Worm (Caenorhabditis elegans) whole organism, L2 larva: ENCODE data around the gene T21H3.5.
"Not testable (repeated sequence)": the region's sequence is repeated elsewhere in the genome, so short reads cannot be mapped to it uniquely, and the experiment has no call there.

Source experiments
- C34F6.9 ChIP-seq: fragments of 150-350 bp; optimal IDR thresholded peaks from 2 replicates; lab custom pipeline; 2014; ENCODE audit warnings: missing biosample characterization, missing genetic modification characterization
- F13H6.1 ChIP-seq: sonication (generic microtip); optimal IDR thresholded peaks from 2 replicates; lab custom pipeline; 2016; ENCODE audit warnings: missing genetic modification characterization, missing compliant biosample characterization
- R02D3.7 ChIP-seq: fragments of 150-350 bp; optimal IDR thresholded peaks from 2 replicates; lab custom pipeline; 2014; ENCODE audit warnings: missing biosample characterization, missing genetic modification characterization
- ZK546.5 ChIP-seq: sonication (generic microtip); optimal IDR thresholded peaks from 2 replicates; lab custom pipeline; 2017; ENCODE audit warnings: missing biosample characterization, missing genetic modification characterization
- blmp-1 ChIP-seq: sonication (generic microtip); optimal IDR thresholded peaks from 2 replicates; lab custom pipeline; 2017; ENCODE audit warnings: missing genetic modification characterization, mild to moderate bottlenecking, missing compliant biosample characterization, antibody characterized with exemption, moderate library complexity; ENCODE audit not compliant: insufficient read depth
- ceh-82 ChIP-seq: fragments of 150-350 bp; optimal IDR thresholded peaks from 2 replicates; lab custom pipeline; 2014; ENCODE audit warnings: missing biosample characterization, missing genetic modification characterization
- crh-2 ChIP-seq: sonication (generic microtip); optimal IDR thresholded peaks from 2 replicates; lab custom pipeline; 2017; ENCODE audit warnings: missing biosample characterization, missing genetic modification characterization
- egl-27 ChIP-seq: sonication (generic microtip); optimal IDR thresholded peaks from 3 replicates; lab custom pipeline; 2017; ENCODE audit warnings: missing biosample characterization, missing genetic modification reagents, missing genetic modification characterization
- elt-3 ChIP-seq: sonication (generic microtip); optimal IDR thresholded peaks from 2 replicates; lab custom pipeline; 2017; ENCODE audit warnings: missing biosample characterization, missing genetic modification characterization
- fos-1 ChIP-seq: fragments of 150-350 bp; optimal IDR thresholded peaks from 2 replicates; lab custom pipeline; 2014; ENCODE audit warnings: missing biosample characterization, missing genetic modification characterization
- gmeb-1 ChIP-seq: fragments of 150-350 bp; optimal IDR thresholded peaks from 2 replicates; lab custom pipeline; 2014; ENCODE audit warnings: missing biosample characterization, missing genetic modification characterization
- lin-11 ChIP-seq: fragments of 150-350 bp; sonication (generic microtip); optimal IDR thresholded peaks from 2 replicates; lab custom pipeline; 2014; ENCODE audit warnings: missing biosample characterization, missing genetic modification characterization, inconsistent platforms, mixed read lengths
- lin-13 ChIP-seq: fragments of 150-350 bp; optimal IDR thresholded peaks from 2 replicates; lab custom pipeline; 2014; ENCODE audit warnings: missing biosample characterization, missing genetic modification reagents, missing genetic modification characterization
- lsy-2 ChIP-seq, 2 experiments: fragments of 150-350 bp in 1 of 2; sonication (generic microtip) in 1 of 2; optimal IDR thresholded peaks; 2 replicates each; lab custom pipeline; 2014 to 2017; ENCODE audit warnings: missing biosample characterization in 2 of 2, missing genetic modification characterization in 2 of 2
- mbf-1 ChIP-seq: sonication (generic microtip); optimal IDR thresholded peaks from 2 replicates; lab custom pipeline; 2017; ENCODE audit warnings: missing biosample characterization, missing genetic modification characterization
- mdl-1 ChIP-seq, 2 experiments: fragments of 150-350 bp in 1 of 2; sonication (generic microtip) in 1 of 2; optimal IDR thresholded peaks; 2 replicates each; lab custom pipeline; 2017; ENCODE audit warnings: missing biosample characterization in 2 of 2, missing genetic modification characterization in 2 of 2
- nhr-11 ChIP-seq: fragments of 150-350 bp; optimal IDR thresholded peaks from 2 replicates; lab custom pipeline; 2014; ENCODE audit warnings: missing biosample characterization, missing genetic modification characterization
- nhr-129 ChIP-seq: fragments of 150-350 bp; optimal IDR thresholded peaks from 2 replicates; lab custom pipeline; 2014; ENCODE audit warnings: missing biosample characterization, missing genetic modification characterization
- nhr-21 ChIP-seq: fragments of 150-350 bp; optimal IDR thresholded peaks from 2 replicates; lab custom pipeline; 2014; ENCODE audit warnings: missing biosample characterization, missing genetic modification characterization
- nhr-237 ChIP-seq: fragments of 150-350 bp; optimal IDR thresholded peaks from 2 replicates; lab custom pipeline; 2014; ENCODE audit warnings: missing biosample characterization, missing genetic modification characterization
- nhr-25 ChIP-seq: fragments of 150-350 bp; sonication (generic microtip); optimal IDR thresholded peaks from 3 replicates; lab custom pipeline; 2014; ENCODE audit warnings: missing biosample characterization, missing genetic modification characterization
- nhr-6 ChIP-seq: fragments of 150-350 bp; optimal IDR thresholded peaks from 2 replicates; lab custom pipeline; 2014; ENCODE audit warnings: missing biosample characterization, missing genetic modification characterization
- sem-4 ChIP-seq: fragments of 150-350 bp; optimal IDR thresholded peaks from 2 replicates; lab custom pipeline; 2014; ENCODE audit warnings: missing biosample characterization, missing genetic modification reagents, missing genetic modification characterization
- skn-1 ChIP-seq: sonication (generic microtip); optimal IDR thresholded peaks from 2 replicates; lab custom pipeline; 2017; ENCODE audit warnings: missing biosample characterization, missing genetic modification characterization
- sma-3 ChIP-seq: sonication (generic microtip); optimal IDR thresholded peaks from 2 replicates; lab custom pipeline; 2016; ENCODE audit warnings: missing genetic modification reagents, missing genetic modification characterization, missing compliant biosample characterization
- sma-9 ChIP-seq, 2 experiments: fragments of 150-350 bp in 1 of 2; sonication (generic microtip) in 1 of 2; optimal IDR thresholded peaks; 2 replicates each; lab custom pipeline; 2014 to 2016; ENCODE audit warnings: missing genetic modification characterization in 2 of 2, mild to moderate bottlenecking in 1 of 2, missing biosample characterization in 1 of 2, missing compliant biosample characterization in 1 of 2, missing genetic modification reagents in 1 of 2, moderate library complexity in 1 of 2
- snpc-4 ChIP-seq: fragments of 150-350 bp; optimal IDR thresholded peaks from 2 replicates; lab custom pipeline; 2014; ENCODE audit warnings: missing biosample characterization, missing genetic modification characterization
- unc-55 ChIP-seq: fragments of 150-350 bp; sonication (generic microtip); optimal IDR thresholded peaks from 3 replicates; lab custom pipeline; 2014; ENCODE audit warnings: missing biosample characterization, missing genetic modification reagents, missing genetic modification characterization
- zag-1 ChIP-seq: fragments of 150-350 bp; optimal IDR thresholded peaks from 2 replicates; lab custom pipeline; 2014; ENCODE audit warnings: missing biosample characterization, missing genetic modification characterization
- ztf-4 ChIP-seq: fragments of 150-350 bp; optimal IDR thresholded peaks from 2 replicates; lab custom pipeline; 2014; ENCODE audit warnings: missing biosample characterization, missing genetic modification characterization

Gene T21H3.5

DNA sequence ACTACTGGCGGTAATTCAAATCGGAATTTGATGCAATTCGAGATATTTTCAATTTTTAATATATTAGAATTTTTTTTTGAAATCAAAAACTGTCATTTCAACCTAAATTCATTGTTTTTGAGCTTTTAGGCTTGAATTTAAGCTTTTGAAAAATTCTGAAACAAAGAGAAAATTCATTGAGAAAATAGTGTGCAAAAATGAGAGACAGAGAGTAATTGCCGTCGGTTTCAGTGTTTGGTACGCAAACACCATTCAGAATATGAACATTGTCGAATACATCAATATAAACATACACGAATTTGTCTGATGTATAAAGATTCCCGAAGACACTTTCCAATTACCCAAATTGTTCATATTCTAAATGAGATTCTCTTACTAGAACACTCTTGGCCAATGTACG lies 37.6 kb upstream of the T21H3.5 start:
- TF ChIP-seq sma-9 (GFP tag; optimal IDR thresholded peaks at IDR 0.05; lab: Kevin White, UChicago) (no peak), sma-9 (tag; optimal IDR thresholded peaks at IDR 0.05; lab: Kevin White, UChicago) (no peak), unc-55 (peak; percentile 52)

DNA sequence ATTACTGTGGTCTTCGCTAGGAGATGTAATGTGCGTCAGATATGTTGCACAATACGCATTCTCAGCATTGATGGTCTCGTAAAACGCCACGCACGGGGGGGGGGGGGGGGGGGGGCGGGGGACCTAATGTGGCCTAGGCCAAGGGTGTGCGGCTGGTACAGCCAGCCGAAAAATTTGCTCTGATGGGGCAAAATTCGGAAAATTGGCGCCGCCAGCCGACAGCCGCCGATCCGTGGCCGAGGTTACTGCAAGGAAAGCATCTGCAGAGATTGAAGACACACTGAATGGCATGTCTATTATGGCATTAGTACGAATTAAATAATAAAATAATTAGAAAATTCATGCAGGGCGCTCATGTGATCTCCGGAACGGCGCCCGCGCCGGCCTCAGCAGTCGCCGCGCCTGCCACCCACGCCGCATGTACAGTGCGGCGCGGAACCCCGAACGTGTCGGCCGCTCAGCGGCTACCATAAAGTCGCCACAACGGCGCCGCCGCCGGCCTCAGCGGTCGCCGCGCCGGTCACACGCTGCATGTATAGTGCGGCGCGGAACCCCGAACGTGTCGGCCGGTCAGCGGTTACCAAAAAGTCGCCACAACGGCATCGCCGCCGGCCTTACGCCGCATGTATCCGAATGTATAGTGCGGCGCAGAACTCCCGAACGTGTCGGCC lies 35.3 kb upstream of the T21H3.5 start, which contains the start of gene Y50D4A.6:
TSS of gene Y50D4A.6 (minus strand) at position 51 of the 671 bp plus-strand sequence.
- TF ChIP-seq mbf-1 (tag; lab: Kevin White, UChicago) (no peak), nhr-11 (tag; lab: Kevin White, UChicago) (no peak), unc-55 (no peak), mdl-1 (tag; optimal IDR thresholded peaks at IDR 0.05; lab: Kevin White, UChicago) (no peak), ceh-82 (tag; lab: Kevin White, UChicago) (no peak), lin-11 (tag; lab: Kevin White, UChicago) (no peak), lin-13 (GFP tag; lab: Kevin White, UChicago) (no peak), nhr-6 (no peak), egl-27 (tag; lab: Kevin White, UChicago) (no peak), blmp-1 (tag; lab: Kevin White, UChicago) (no peak), ZK546.5 (tag; lab: Kevin White, UChicago) (no peak), R02D3.7 (tag; lab: Kevin White, UChicago) (no peak), nhr-237 (no peak), sma-3 (GFP tag; lab: Kevin White, UChicago) (no peak)

DNA sequence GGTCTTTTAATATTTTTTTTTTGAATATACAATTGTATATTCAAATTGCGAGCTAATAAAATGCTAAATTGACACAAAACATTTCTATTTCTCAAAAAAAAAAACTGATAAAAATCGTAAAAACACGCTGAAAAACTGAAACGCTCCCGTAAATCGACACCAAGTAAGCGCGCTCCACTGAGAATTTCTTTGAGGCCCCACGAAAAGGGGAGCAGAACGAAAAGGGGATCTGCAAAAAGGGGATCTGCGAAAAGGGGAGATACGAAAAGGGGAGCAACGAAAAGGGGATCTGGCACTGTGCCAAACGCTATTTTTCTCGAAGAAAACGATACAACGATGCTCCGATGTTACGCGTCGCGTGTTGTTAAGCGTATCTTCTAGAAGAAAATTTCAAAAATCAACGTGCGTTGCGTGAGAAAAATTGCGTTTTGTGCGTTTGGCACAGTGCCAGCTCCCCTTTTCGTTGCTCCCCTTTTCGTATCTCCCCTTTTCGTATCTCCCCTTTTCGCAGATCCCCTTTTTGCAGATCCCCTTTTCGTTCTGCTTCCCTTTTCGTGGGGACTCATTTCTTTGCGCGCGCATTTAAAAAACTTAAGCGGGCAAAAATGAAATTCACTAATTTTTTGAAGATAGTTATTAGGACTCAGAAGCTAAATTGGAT lies 33.1 kb upstream of the T21H3.5 start:
- peak; percentile 49 for TF ChIP-seq F13H6.1 (tag; lab: Kevin White, UChicago)
- TF ChIP-seq nhr-129 (tag; lab: Kevin White, UChicago), result peak; percentile 38
- peak; percentile 66 for TF ChIP-seq unc-55
- peak; percentile 55 for TF ChIP-seq sma-3 (GFP tag; lab: Kevin White, UChicago)
- peak; percentile 49 for TF ChIP-seq lin-13 (GFP tag; lab: Kevin White, UChicago)
- TF ChIP-seq lsy-2 (tag; optimal IDR thresholded peaks at IDR 0.05; lab: Kevin White, UChicago), result peak in 1 of 2 experiments; percentile 47
- peak; percentile 65 for TF ChIP-seq gmeb-1
- TF ChIP-seq sma-9 (GFP tag; optimal IDR thresholded peaks at IDR 0.05; lab: Kevin White, UChicago), result peak; percentile 8
- TF ChIP-seq sma-9 (tag; optimal IDR thresholded peaks at IDR 0.05; lab: Kevin White, UChicago), result not testable (repeated sequence)
- TF ChIP-seq crh-2 (tag; lab: Kevin White, UChicago), result peak; percentile 22
- peak; percentile 42 for TF ChIP-seq C34F6.9
- TF ChIP-seq, all 48 proteins: peak for 10; not testable (repeated sequence) for 38

DNA sequence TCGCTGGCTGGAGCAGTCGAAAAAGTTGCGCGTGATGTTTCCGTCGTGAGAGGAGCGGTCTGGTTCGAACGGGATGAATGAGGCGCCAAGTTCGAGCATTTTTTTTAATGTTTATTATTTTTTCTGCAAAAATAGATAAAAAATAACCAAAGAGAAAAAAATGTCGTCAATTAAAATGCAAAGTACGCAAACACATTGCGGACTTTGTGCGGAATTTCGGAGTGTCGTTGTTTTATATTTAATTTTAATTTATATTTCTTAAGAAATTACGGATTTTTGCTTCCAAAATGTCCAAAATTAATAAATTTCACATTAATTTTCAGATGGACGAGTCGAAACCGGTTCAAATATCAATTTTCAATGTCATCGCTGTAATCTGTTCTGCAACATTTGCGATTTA lies 31.9 kb upstream of the T21H3.5 start, which contains the start of the genes wrb-1 and Y50D4A.4:
TSS of gene wrb-1 (plus strand) at position 78 of the 400 bp plus-strand sequence.
TSS of gene Y50D4A.4 (minus strand) at position 133 of the 400 bp plus-strand sequence.
- TF ChIP-seq unc-55 (peak; percentile 85), crh-2 (tag; lab: Kevin White, UChicago) (peak; percentile 54), gmeb-1 (peak; percentile 83), nhr-25 (tag; lab: Kevin White, UChicago) (peak; percentile 51), F13H6.1 (tag; lab: Kevin White, UChicago) (peak; percentile 15), sma-3 (GFP tag; lab: Kevin White, UChicago) (peak; percentile 75), lin-13 (GFP tag; lab: Kevin White, UChicago) (peak; percentile 77), C34F6.9 (peak; percentile 85), sma-9 (GFP tag; optimal IDR thresholded peaks at IDR 0.05; lab: Kevin White, UChicago) (no peak), sma-9 (tag; optimal IDR thresholded peaks at IDR 0.05; lab: Kevin White, UChicago) (no peak), lsy-2 (tag; optimal IDR thresholded peaks at IDR 0.05; lab: Kevin White, UChicago) (peak; percentile 45 to 83), ztf-4 (tag; lab: Kevin White, UChicago) (peak; percentile 6), skn-1 (tag; lab: Kevin White, UChicago) (peak; percentile 27), elt-3 (tag; lab: Kevin White, UChicago) (no peak), snpc-4 (tag; lab: Kevin White, UChicago) (peak; percentile 24), fos-1 (tag; lab: Kevin White, UChicago) (peak; percentile 18), zag-1 (no peak), nhr-21 (tag; lab: Kevin White, UChicago) (peak; percentile 55), nhr-6 (no peak), sem-4 (peak; percentile 54), blmp-1 (tag; lab: Kevin White, UChicago) (no peak)
